Fruit fly (Drosophila melanogaster) whole organism, embryonic: ENCODE results near the gene CG15040.

Experiments
- Ada2b ChIP-seq: fragments of 200-800 bp; sonication (Bioruptor generic); IDR thresholded peaks from 2 replicates; pipeline ENCODE4 v1.3.6; 2022; ENCODE audit warnings: missing biosample characterization, missing genetic modification characterization
- CG10147 ChIP-seq: fragments of 200-800 bp; sonication (Bioruptor generic); optimal IDR thresholded peaks from 2 replicates; lab custom pipeline; 2019; ENCODE audit warnings: missing biosample characterization, mild to moderate bottlenecking, missing genetic modification characterization, moderate library complexity
- CG10321 ChIP-seq: fragments of 200-800 bp; sonication (Bioruptor generic); IDR thresholded peaks from 2 replicates; pipeline ENCODE4 v1.3.6; 2022; ENCODE audit warnings: missing biosample characterization, missing genetic modification characterization
- CG12071 ChIP-seq: fragments of 200-800 bp; sonication (Bioruptor generic); optimal IDR thresholded peaks from 3 replicates; lab custom pipeline; 2018; ENCODE audit warnings: missing biosample characterization, mild to moderate bottlenecking, missing genetic modification characterization
- CG13775 ChIP-seq: fragments of 200-800 bp; sonication (Bioruptor generic); optimal IDR thresholded peaks from 3 replicates; lab custom pipeline; 2017; ENCODE audit warnings: missing biosample characterization, mild to moderate bottlenecking, missing genetic modification characterization
- CG14965 ChIP-seq: fragments of 200-800 bp; sonication (Bioruptor generic); optimal IDR thresholded peaks from 2 replicates; lab custom pipeline; 2016; ENCODE audit warnings: missing biosample characterization, missing genetic modification characterization, borderline replicate concordance
- CG15479 ChIP-seq: fragments of 200-800 bp; sonication (Bioruptor generic); optimal IDR thresholded peaks from 3 replicates; lab custom pipeline; 2019; ENCODE audit warnings: missing biosample characterization, mild to moderate bottlenecking, missing genetic modification characterization, moderate library complexity
- CG1603 ChIP-seq: fragments of 200-800 bp; sonication (Bioruptor generic); optimal IDR thresholded peaks from 2 replicates; lab custom pipeline; 2019; ENCODE audit warnings: missing biosample characterization, mild to moderate bottlenecking, missing genetic modification characterization, moderate library complexity
- CG16863 ChIP-seq: fragments of 200-800 bp; sonication (Bioruptor generic); optimal IDR thresholded peaks from 3 replicates; lab custom pipeline; 2016; ENCODE audit warnings: missing biosample characterization, missing genetic modification characterization
- CG1832 ChIP-seq: fragments of 200-800 bp; sonication (Bioruptor generic); optimal IDR thresholded peaks from 2 replicates; lab custom pipeline; 2017; ENCODE audit warnings: missing biosample characterization, mild to moderate bottlenecking, missing genetic modification characterization, inconsistent platforms
- CG2875 ChIP-seq: fragments of 200-800 bp; sonication (Bioruptor generic); optimal IDR thresholded peaks from 2 replicates; lab custom pipeline; 2017; ENCODE audit warnings: missing biosample characterization, mild to moderate bottlenecking, missing genetic modification characterization, missing genetic modification reagents
- CG30431 ChIP-seq: fragments of 200-800 bp; sonication (Bioruptor generic); optimal IDR thresholded peaks from 2 replicates; lab custom pipeline; 2017; ENCODE audit warnings: missing biosample characterization, missing genetic modification characterization
- CG31388 ChIP-seq: fragments of 200-800 bp; sonication (Bioruptor generic); optimal IDR thresholded peaks from 2 replicates; lab custom pipeline; 2016; ENCODE audit warnings: missing biosample characterization, missing genetic modification characterization
- CG3163 ChIP-seq: fragments of 200-800 bp; sonication (Bioruptor generic); optimal IDR thresholded peaks from 3 replicates; lab custom pipeline; 2016; ENCODE audit warnings: missing biosample characterization, missing genetic modification characterization
- CG32532 ChIP-seq: fragments of 200-800 bp; sonication (Bioruptor generic); IDR thresholded peaks from 2 replicates; pipeline ENCODE4 v1.3.6; 2022; ENCODE audit warnings: missing biosample characterization, missing genetic modification characterization
- CG4328 ChIP-seq: fragments of 200-800 bp; sonication (Bioruptor generic); optimal IDR thresholded peaks from 3 replicates; lab custom pipeline; 2017; ENCODE audit warnings: missing biosample characterization, missing genetic modification reagents, missing genetic modification characterization
- CG6272 ChIP-seq: fragments of 200-800 bp; sonication (Bioruptor generic); IDR thresholded peaks from 2 replicates; pipeline ENCODE4 v1.3.6; 2022; ENCODE audit warnings: missing biosample characterization, missing genetic modification characterization
- CG7839 ChIP-seq: fragments of 200-800 bp; sonication (Bioruptor generic); optimal IDR thresholded peaks from 3 replicates; lab custom pipeline; 2018; ENCODE audit warnings: missing biosample characterization, mild to moderate bottlenecking, missing genetic modification characterization, moderate library complexity
- CG9727 ChIP-seq: fragments of 200-800 bp; sonication (Bioruptor generic); optimal IDR thresholded peaks from 3 replicates; lab custom pipeline; 2017; ENCODE audit warnings: missing biosample characterization, mild to moderate bottlenecking, missing genetic modification characterization
- D ChIP-seq, 2 experiments: fragments of 200-800 bp in 1 of 2; fragments of >200 bp in 1 of 2; sonication (Bioruptor generic) in 1 of 2; optimal IDR thresholded peaks; 2 replicates in 1 of 2; 3 replicates in 1 of 2; lab custom pipeline; 2017; ENCODE audit warnings: mild to moderate bottlenecking in 1 of 2, missing biosample characterization in 1 of 2, missing genetic modification characterization in 1 of 2, missing genetic modification reagents in 1 of 2
- D19A ChIP-seq: fragments of 200-800 bp; optimal IDR thresholded peaks from 3 replicates; lab custom pipeline; 2019; ENCODE audit warnings: missing biosample characterization, mild to moderate bottlenecking, missing genetic modification characterization, moderate library complexity
- Dbx ChIP-seq: fragments of 200-800 bp; sonication (Bioruptor generic); IDR thresholded peaks from 3 replicates; pipeline ENCODE4 v1.3.6; 2022; ENCODE audit warnings: missing biosample characterization, missing genetic modification characterization
- Dip2 ChIP-seq: fragments of 200-800 bp; sonication (Bioruptor generic); IDR thresholded peaks from 2 replicates; pipeline ENCODE4 v1.3.6; 2022; ENCODE audit warnings: missing biosample characterization, missing genetic modification characterization
- Dip3 ChIP-seq: fragments of 200-800 bp; sonication (Bioruptor generic); optimal IDR thresholded peaks from 3 replicates; lab custom pipeline; 2016; ENCODE audit warnings: missing biosample characterization, missing genetic modification characterization
- Doc2 ChIP-seq: fragments of 200-800 bp; sonication (Bioruptor generic); IDR thresholded peaks from 2 replicates; pipeline ENCODE4 v1.3.6; 2022; ENCODE audit warnings: missing biosample characterization, missing genetic modification characterization
- Ets65A ChIP-seq: fragments of 200-800 bp; sonication (Bioruptor generic); peaks from one replicate; lab custom pipeline; 2016; ENCODE audit warnings: missing biosample characterization, missing genetic modification characterization
- Hr39 ChIP-seq: fragments of >200 bp; optimal IDR thresholded peaks from 2 replicates; lab custom pipeline; 2017
- MTF-1 ChIP-seq: fragments of 200-800 bp; sonication (Bioruptor generic); optimal IDR thresholded peaks from 2 replicates; lab custom pipeline; 2018; ENCODE audit warnings: missing biosample characterization, mild to moderate bottlenecking, missing genetic modification characterization, borderline replicate concordance
- NC2α ChIP-seq: fragments of 200-800 bp; sonication (Bioruptor generic); optimal IDR thresholded peaks from 2 replicates; lab custom pipeline; 2016; ENCODE audit warnings: missing biosample characterization, missing genetic modification characterization
- Ptx1 ChIP-seq: fragments of 200-800 bp; sonication (Bioruptor generic); IDR thresholded peaks from 2 replicates; pipeline ENCODE4 v1.3.6; 2022; ENCODE audit warnings: missing biosample characterization, missing genetic modification characterization
- Sox102F ChIP-seq: fragments of 200-800 bp; sonication (Bioruptor generic); optimal IDR thresholded peaks from 2 replicates; lab custom pipeline; 2018; ENCODE audit warnings: missing biosample characterization, mild to moderate bottlenecking, missing genetic modification characterization, moderate library complexity
- Taf1 ChIP-seq: fragments of 200-800 bp; sonication (Bioruptor generic); IDR thresholded peaks from 2 replicates; pipeline ENCODE4 v1.3.6; 2022; ENCODE audit warnings: missing biosample characterization, missing genetic modification characterization
- al ChIP-seq: fragments of 200-800 bp; sonication (Bioruptor generic); IDR thresholded peaks from 2 replicates; pipeline ENCODE4 v1.3.6; 2022; ENCODE audit warnings: missing biosample characterization, missing genetic modification characterization
- ara ChIP-seq: fragments of 200-800 bp; sonication (Bioruptor generic); IDR thresholded peaks from 2 replicates; pipeline ENCODE4 v1.3.6; 2022; ENCODE audit warnings: missing biosample characterization, missing genetic modification characterization
- chm ChIP-seq: fragments of 200-800 bp; sonication (Bioruptor generic); IDR thresholded peaks from 2 replicates; pipeline ENCODE4 v1.3.6; 2022; ENCODE audit warnings: missing biosample characterization, missing genetic modification characterization
- eve ChIP-seq, 2 experiments: fragments of >200 bp; optimal IDR thresholded peaks; 2 replicates each; lab custom pipeline; 2017; ENCODE audit warnings: missing biosample characterization in 2 of 2, missing genetic modification characterization in 2 of 2
- gcm ChIP-seq: fragments of 200-800 bp; sonication (Bioruptor generic); optimal IDR thresholded peaks from 2 replicates; lab custom pipeline; 2019; ENCODE audit warnings: missing biosample characterization, mild to moderate bottlenecking, missing genetic modification characterization, moderate library complexity
- insv ChIP-seq, 2 experiments: fragments of 200-800 bp; sonication (Bioruptor generic); optimal IDR thresholded peaks; 3 replicates each; lab custom pipeline; 2016 to 2018; ENCODE audit warnings: missing biosample characterization in 2 of 2, missing genetic modification characterization in 2 of 2
- kni ChIP-seq: fragments of 200-800 bp; sonication (Bioruptor generic); optimal IDR thresholded peaks from 3 replicates; lab custom pipeline; 2017; ENCODE audit warnings: mild to moderate bottlenecking, missing biosample characterization, missing genetic modification reagents, missing genetic modification characterization
- nom ChIP-seq: fragments of 200-800 bp; sonication (Bioruptor generic); optimal IDR thresholded peaks from 2 replicates; lab custom pipeline; 2017; ENCODE audit warnings: missing biosample characterization, missing genetic modification characterization, mild to moderate bottlenecking, moderate library complexity, missing genetic modification reagents
- onecut ChIP-seq: fragments of 200-800 bp; sonication (Bioruptor generic); IDR thresholded peaks from 2 replicates; pipeline ENCODE4 v1.3.6; 2022; ENCODE audit warnings: missing biosample characterization, missing genetic modification characterization
- p53 ChIP-seq: fragments of 200-800 bp; sonication (Bioruptor generic); optimal IDR thresholded peaks from 2 replicates; lab custom pipeline; 2016; ENCODE audit warnings: missing biosample characterization, missing genetic modification characterization
- phol ChIP-seq: fragments of 200-800 bp; sonication (Bioruptor generic); optimal IDR thresholded peaks from 3 replicates; lab custom pipeline; 2018; ENCODE audit warnings: missing biosample characterization, mild to moderate bottlenecking, missing genetic modification characterization, moderate library complexity
- pum ChIP-seq: fragments of 200-800 bp; sonication (Bioruptor generic); optimal IDR thresholded peaks from 2 replicates; lab custom pipeline; 2016; ENCODE audit warnings: missing biosample characterization, missing genetic modification characterization
- pzg ChIP-seq: fragments of 200-800 bp; sonication (Bioruptor generic); optimal IDR thresholded peaks from 3 replicates; lab custom pipeline; 2018; ENCODE audit warnings: missing biosample characterization, mild to moderate bottlenecking, missing genetic modification characterization, moderate library complexity
- sc ChIP-seq, 3 experiments: fragments of >200 bp in 2 of 3; fragments of 200-800 bp in 1 of 3; sonication (Bioruptor generic) in 1 of 3; optimal IDR thresholded peaks; 2 replicates in 2 of 3; 3 replicates in 1 of 3; lab custom pipeline; 2017; ENCODE audit warnings: mild to moderate bottlenecking in 1 of 3, missing biosample characterization in 1 of 3, missing genetic modification characterization in 1 of 3, missing genetic modification reagents in 1 of 3
- sna ChIP-seq: fragments of 200-800 bp; sonication (Bioruptor generic); IDR thresholded peaks from 2 replicates; pipeline ENCODE4 v1.3.6; 2022; ENCODE audit warnings: missing biosample characterization, missing genetic modification characterization; ENCODE audit not compliant: partially characterized antibody
- sr ChIP-seq: fragments of 200-800 bp; sonication (Bioruptor generic); IDR thresholded peaks from 3 replicates; pipeline ENCODE4 v1.3.6; 2022; ENCODE audit warnings: missing biosample characterization, missing genetic modification characterization
- ttk ChIP-seq: fragments of 200-800 bp; sonication (Bioruptor generic); IDR thresholded peaks from 2 replicates; pipeline ENCODE4 v2.1.2; 2022; ENCODE audit warnings: missing biosample characterization, missing genetic modification characterization
- zen2 ChIP-seq: fragments of 200-800 bp; sonication (Bioruptor generic); IDR thresholded peaks from 3 replicates; pipeline ENCODE4 v1.3.6; 2022; ENCODE audit warnings: missing biosample characterization, missing genetic modification characterization; ENCODE audit not compliant: partially characterized antibody

The CG15040 gene

DNA sequence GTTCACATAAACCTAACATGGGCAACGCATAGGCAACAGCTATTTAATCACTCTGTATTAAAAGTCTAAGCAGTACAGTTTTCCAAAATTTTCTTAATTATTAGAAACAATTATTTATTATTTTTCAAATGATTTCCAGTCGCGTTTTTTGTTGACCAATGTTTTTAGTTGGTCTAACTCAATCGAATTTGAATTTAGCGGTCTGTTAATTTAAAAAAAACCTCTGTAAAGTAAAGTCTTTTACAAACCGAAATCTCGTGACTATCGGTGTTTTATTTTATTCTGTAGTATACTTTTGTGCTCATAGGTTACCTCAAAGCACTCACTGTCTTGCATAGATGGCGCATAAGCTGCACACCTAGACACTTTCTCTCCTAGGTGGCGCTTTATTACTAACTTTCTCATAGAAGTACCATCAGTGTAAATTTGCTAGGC is 17.7 kb upstream of the CG15040 start (continued):
- TF ChIP-seq Hr39 (lab: Kevin White, UChicago) (no peak), Dip2 (GFP tag; lab: Robert Waterston, UW) (peak; percentile 98), D19A (tag; lab: Kevin White, UChicago) (peak; percentile 3), Ada2b (GFP tag; lab: Robert Waterston, UW) (no peak), Sox102F (GFP tag; lab: Kevin White, UChicago) (peak; percentile 39), sc (optimal IDR thresholded peaks at IDR 0.05; lab: Kevin White, UChicago) (no peak), sc (GFP tag; optimal IDR thresholded peaks at IDR 0.05; lab: Kevin White, UChicago) (no peak), CG4328 (no peak), zen2 (GFP tag; lab: Robert Waterston, UW) (no peak; the same call in 2 of the 3 replicates), CG3163 (GFP tag; lab: Kevin White, UChicago) (peak; percentile 34), Dip3 (GFP tag; lab: Kevin White, UChicago) (peak; percentile 20), CG31388 (GFP tag; lab: Kevin White, UChicago) (no peak), onecut (GFP tag; lab: Robert Waterston, UW) (no peak), sna (GFP tag; lab: Robert Waterston, UW) (0 out of 2 replicates have a peak, but pooled peaks have one; percentile 60), chm (GFP tag; lab: Robert Waterston, UW) (no peak), eve (GFP tag; optimal IDR thresholded peaks at IDR 0.05; lab: Kevin White, UChicago) (no peak), D (optimal IDR thresholded peaks at IDR 0.05; lab: Kevin White, UChicago) (no peak), D (GFP tag; optimal IDR thresholded peaks at IDR 0.05; lab: Kevin White, UChicago) (no peak), CG12071 (no peak), CG6272 (GFP tag; lab: Robert Waterston, UW) (no peak), CG32532 (GFP tag; lab: Robert Waterston, UW) (peak; percentile 74), Dbx (GFP tag; lab: Robert Waterston, UW) (peak; percentile 57; the same call in 2 of the 3 replicates), ttk (no peak), pum (GFP tag; lab: Kevin White, UChicago) (peak; percentile 26), pzg (GFP tag; lab: Kevin White, UChicago) (peak; percentile 29), CG15479 (no peak), CG2875 (GFP tag; lab: Kevin White, UChicago) (no peak), CG16863 (no peak), Taf1 (GFP tag; lab: Robert Waterston, UW) (no peak), nom (GFP tag; lab: Kevin White, UChicago) (no peak), CG7839 (peak; percentile 36), phol (tag; lab: Kevin White, UChicago) (no peak), CG14965 (GFP tag; lab: Kevin White, UChicago) (no peak), NC2α (GFP tag; lab: Kevin White, UChicago) (peak; percentile 23), gcm (no peak), sr (no peak), al (GFP tag; lab: Robert Waterston, UW) (no peak), CG1603 (peak; percentile 58), ara (no peak), CG30431 (no peak), CG10321 (GFP tag; lab: Robert Waterston, UW) (no peak), CG9727 (GFP tag; lab: Kevin White, UChicago) (peak; percentile 17), CG13775 (peak; percentile 15), CG1832 (GFP tag; lab: Kevin White, UChicago) (no peak), insv (GFP tag; optimal IDR thresholded peaks at IDR 0.05; lab: Kevin White, UChicago) (peak in 1 of 2 experiments; percentile 91), MTF-1 (GFP tag; lab: Kevin White, UChicago) (no peak), Doc2 (GFP tag; lab: Robert Waterston, UW) (no peak), kni (GFP tag; lab: Kevin White, UChicago) (no peak), CG10147 (no peak), Ptx1 (GFP tag; lab: Robert Waterston, UW) (peak; percentile 49; the same call in 1 of the 2 replicates), Ets65A (peak; percentile 50), p53 (GFP tag; lab: Kevin White, UChicago) (no peak)
